Worm (Caenorhabditis elegans): ENCODE measurements around the gene vha-11.

DNA sequence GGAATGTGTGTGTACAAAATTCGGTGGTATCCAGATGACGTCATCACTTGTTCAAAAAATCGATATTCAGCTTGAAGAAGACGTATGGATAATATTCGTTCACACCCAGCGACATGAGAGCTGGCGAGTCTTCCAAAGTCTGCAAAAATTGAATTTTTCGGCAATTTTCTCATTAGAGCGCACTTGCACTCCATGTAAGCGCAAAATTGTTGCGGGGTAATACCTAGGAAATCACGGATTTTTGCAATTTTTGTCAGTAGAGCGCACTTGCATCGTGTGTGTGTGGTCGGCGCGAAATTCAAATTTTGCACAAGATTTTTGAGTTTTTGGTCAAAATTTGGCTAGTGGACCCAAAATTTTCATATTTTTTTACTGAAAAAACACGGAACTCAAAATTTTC is 6.2 kb downstream of the vha-11 start:
- TF ChIP-seq ces-1 (GFP tag; optimal IDR thresholded peaks at IDR 0.05) (no peak), nhr-76 (tag; optimal IDR thresholded peaks at IDR 0.05) (no peak), ztf-11 (tag; optimal IDR thresholded peaks at IDR 0.05) (no peak), lin-13 (tag; optimal IDR thresholded peaks at IDR 0.05) (no peak), snpc-4 (tag; optimal IDR thresholded peaks at IDR 0.05) (no peak), blmp-1 (tag; optimal IDR thresholded peaks at IDR 0.05) (no peak), elt-3 (tag; optimal IDR thresholded peaks at IDR 0.05) (no peak), lsy-2 (tag; optimal IDR thresholded peaks at IDR 0.05) (no peak), unc-62 (GFP tag; optimal IDR thresholded peaks at IDR 0.05) (no peak), nhr-2 (tag; optimal IDR thresholded peaks at IDR 0.05) (no peak), ham-2 (GFP tag; optimal IDR thresholded peaks at IDR 0.05) (no peak)

Measured in whole organism, mixed stage, embryonic.